Worm (Caenorhabditis elegans): ENCODE measurements around the gene Y54G2A.72.

The Y54G2A.72 gene

DNA sequence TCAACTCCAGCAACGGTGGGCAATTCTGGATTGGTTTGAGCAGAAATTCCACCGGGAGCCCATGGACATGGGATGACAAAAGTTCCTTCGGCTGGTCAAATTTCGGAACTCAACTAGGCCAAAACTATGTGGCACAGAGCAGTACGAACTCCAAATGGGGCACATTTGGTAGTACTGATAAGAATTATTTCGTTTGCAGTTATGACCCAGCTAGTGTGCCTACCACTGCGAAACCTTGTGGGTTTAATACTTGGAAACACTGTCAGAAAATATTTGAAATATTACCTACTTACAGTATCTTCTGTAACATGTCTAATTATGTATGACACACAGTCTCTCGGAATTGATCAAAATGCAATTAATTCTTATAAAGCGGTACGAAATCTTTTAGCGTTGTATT is 48.4 kb downstream of the Y54G2A.72 start:
- TF ChIP-seq tbx-8 (GFP tag; optimal IDR thresholded peaks at IDR 0.05) (no peak), ztf-11 (tag; optimal IDR thresholded peaks at IDR 0.05) (no peak), lin-13 (tag; optimal IDR thresholded peaks at IDR 0.05) (no peak), sptf-1 (tag; optimal IDR thresholded peaks at IDR 0.05) (no peak), hlh-1 (tag; optimal IDR thresholded peaks at IDR 0.05) (no peak), mab-5 (tag; optimal IDR thresholded peaks at IDR 0.05) (no peak), zip-8 (tag; optimal IDR thresholded peaks at IDR 0.05) (no peak), nhr-76 (tag; optimal IDR thresholded peaks at IDR 0.05) (no peak), ceh-43 (GFP tag; optimal IDR thresholded peaks at IDR 0.05) (no peak), M03D4.4 (tag; optimal IDR thresholded peaks at IDR 0.05) (no peak), nhr-2 (tag; optimal IDR thresholded peaks at IDR 0.05) (no peak), elt-1 (tag; optimal IDR thresholded peaks at IDR 0.05; ENCODE audit: borderline replicate concordance, insufficient read depth) (no peak), snpc-4 (tag; optimal IDR thresholded peaks at IDR 0.05) (no peak)

All from whole organism, mixed stage, embryonic.